Worm (Caenorhabditis elegans) whole organism, L1 larva: ENCODE results near the gene H39E23.2.

Source experiments
- C04F5.9 ChIP-seq: sonication (generic microtip); optimal IDR thresholded peaks from 2 replicates; lab custom pipeline; 2016; ENCODE audit warnings: missing genetic modification characterization, missing compliant biosample characterization
- Y116A8C.19 ChIP-seq: sonication (generic microtip); optimal IDR thresholded peaks from 2 replicates; lab custom pipeline; 2016; ENCODE audit warnings: missing compliant biosample characterization, missing genetic modification characterization, borderline replicate concordance
- aha-1 ChIP-seq: fragments of 150-350 bp; optimal IDR thresholded peaks from 2 replicates; lab custom pipeline; 2014; ENCODE audit warnings: missing biosample characterization, missing genetic modification characterization
- alr-1 ChIP-seq: fragments of 200-800 bp; sonication (Bioruptor generic); optimal IDR thresholded peaks from 2 replicates; lab custom pipeline; 2018; ENCODE audit warnings: borderline replicate concordance, mild to moderate bottlenecking, missing genetic modification characterization, missing compliant biosample characterization
- ama-1 ChIP-seq: fragments of 150-350 bp; optimal IDR thresholded peaks from 2 replicates; lab custom pipeline; 2014
- blmp-1 ChIP-seq: fragments of 150-350 bp; optimal IDR thresholded peaks from 2 replicates; lab custom pipeline; 2014; ENCODE audit warnings: missing biosample characterization, missing genetic modification characterization
- ceh-90 ChIP-seq: sonication (generic microtip); optimal IDR thresholded peaks from 2 replicates; lab custom pipeline; 2016; ENCODE audit warnings: missing genetic modification characterization, missing compliant biosample characterization
- efl-1 ChIP-seq, 4 experiments: fragments of 150-350 bp; optimal IDR thresholded peaks in 3 of 4; peaks in 1 of 4; 1 replicate in 1 of 4; 2 replicates in 3 of 4; lab custom pipeline; 2014; ENCODE audit warnings: missing biosample characterization in 2 of 4, missing genetic modification characterization in 2 of 4, missing genetic modification reagents in 2 of 4
- efl-3 ChIP-seq: fragments of 200-800 bp; sonication (Bioruptor generic); optimal IDR thresholded peaks from 2 replicates; lab custom pipeline; 2018; ENCODE audit warnings: mild to moderate bottlenecking, missing genetic modification characterization, missing compliant biosample characterization
- egl-13 ChIP-seq: sonication (generic microtip); optimal IDR thresholded peaks from 2 replicates; lab custom pipeline; 2016; ENCODE audit warnings: missing genotype, missing genetic modification reagents, missing genetic modification characterization, missing compliant biosample characterization
- egl-27 ChIP-seq, 2 experiments: fragments of 150-350 bp in 1 of 2; sonication (generic microtip); optimal IDR thresholded peaks; 3 replicates each; lab custom pipeline; 2017 to 2018; ENCODE audit warnings: missing biosample characterization in 2 of 2, missing genetic modification characterization in 2 of 2, missing genetic modification reagents in 2 of 2
- fkh-8 ChIP-seq: sonication (generic microtip); optimal IDR thresholded peaks from 2 replicates; lab custom pipeline; 2016; ENCODE audit warnings: mild to moderate bottlenecking, missing genetic modification characterization, missing compliant biosample characterization
- fos-1 ChIP-seq: fragments of 150-350 bp; optimal IDR thresholded peaks from 2 replicates; lab custom pipeline; 2014; ENCODE audit warnings: missing biosample characterization, missing genetic modification characterization
- grh-1 ChIP-seq: fragments of 200-800 bp; sonication (Bioruptor generic); IDR thresholded peaks from 2 replicates; pipeline ENCODE4 v1.3.6; 2022; ENCODE audit warnings: missing genetic modification reagents, missing genetic modification characterization, missing compliant biosample characterization
- hlh-17 ChIP-seq: fragments of 200-800 bp; sonication (Bioruptor generic); optimal IDR thresholded peaks from 2 replicates; lab custom pipeline; 2018; ENCODE audit warnings: missing genetic modification characterization, mild to moderate bottlenecking, missing compliant biosample characterization, moderate library complexity, borderline replicate concordance
- lin-39 ChIP-seq: fragments of 150-350 bp; optimal IDR thresholded peaks from 2 replicates; lab custom pipeline; 2014; ENCODE audit warnings: missing biosample characterization, missing genetic modification reagents, missing genetic modification characterization
- lir-3 ChIP-seq: sonication (generic microtip); optimal IDR thresholded peaks from 2 replicates; lab custom pipeline; 2016; ENCODE audit warnings: mild to moderate bottlenecking, missing genetic modification characterization, moderate library complexity, missing compliant biosample characterization; ENCODE audit not compliant: poor library complexity
- lsy-2 ChIP-seq, 2 experiments: fragments of 150-350 bp; optimal IDR thresholded peaks; 2 replicates each; lab custom pipeline; 2014; ENCODE audit warnings: missing biosample characterization in 2 of 2, missing genetic modification characterization in 2 of 2
- mab-9 ChIP-seq: fragments of 200-800 bp; sonication (Bioruptor generic); IDR thresholded peaks from 2 replicates; pipeline ENCODE4 v1.3.6; 2022; ENCODE audit warnings: missing genetic modification reagents, missing genetic modification characterization, missing compliant biosample characterization
- mef-2 ChIP-seq: fragments of 150-350 bp; optimal IDR thresholded peaks from 2 replicates; lab custom pipeline; 2014; ENCODE audit warnings: missing biosample characterization, missing genetic modification characterization
- nhr-12 ChIP-seq: sonication (generic microtip); optimal IDR thresholded peaks from 2 replicates; lab custom pipeline; 2017; ENCODE audit warnings: missing biosample characterization, missing genetic modification characterization
- nhr-20 ChIP-seq: sonication (generic microtip); optimal IDR thresholded peaks from 2 replicates; lab custom pipeline; 2016; ENCODE audit warnings: mild to moderate bottlenecking, missing genetic modification characterization, missing compliant biosample characterization
- nhr-237 ChIP-seq: fragments of 150-350 bp; optimal IDR thresholded peaks from 2 replicates; lab custom pipeline; 2014; ENCODE audit warnings: missing biosample characterization, missing genetic modification characterization
- nhr-28 ChIP-seq: fragments of 150-350 bp; optimal IDR thresholded peaks from 2 replicates; lab custom pipeline; 2014; ENCODE audit warnings: missing biosample characterization, missing genetic modification characterization
- nhr-77 ChIP-seq: fragments of 150-350 bp; optimal IDR thresholded peaks from 2 replicates; lab custom pipeline; 2014; ENCODE audit warnings: missing biosample characterization, missing genetic modification characterization
- nhr-90 ChIP-seq: sonication (generic microtip); optimal IDR thresholded peaks from 2 replicates; lab custom pipeline; 2016; ENCODE audit warnings: mild to moderate bottlenecking, missing genetic modification characterization, missing compliant biosample characterization; ENCODE audit not compliant: poor library complexity
- pag-3 ChIP-seq: sonication (generic microtip); optimal IDR thresholded peaks from 2 replicates; lab custom pipeline; 2017; ENCODE audit warnings: missing genetic modification characterization, mild to moderate bottlenecking, missing compliant biosample characterization, antibody characterized with exemption, borderline replicate concordance; ENCODE audit not compliant: insufficient read depth
- rnt-1 ChIP-seq: sonication (generic microtip); optimal IDR thresholded peaks from 2 replicates; lab custom pipeline; 2016; ENCODE audit warnings: mild to moderate bottlenecking, missing genetic modification characterization, moderate library complexity, missing compliant biosample characterization
- sptf-1 ChIP-seq: fragments of 150-350 bp; optimal IDR thresholded peaks from 2 replicates; lab custom pipeline; 2014; ENCODE audit warnings: missing biosample characterization, missing genetic modification characterization
- tlp-1 ChIP-seq: fragments of 150-350 bp; optimal IDR thresholded peaks from 2 replicates; lab custom pipeline; 2014; ENCODE audit warnings: missing biosample characterization, missing genetic modification characterization
- unc-62 ChIP-seq: fragments of 150-350 bp; optimal IDR thresholded peaks from 2 replicates; lab custom pipeline; 2014; ENCODE audit warnings: missing biosample characterization, missing genetic modification reagents, missing genetic modification characterization
- unc-98 ChIP-seq: fragments of 200-800 bp; sonication (Bioruptor generic); IDR thresholded peaks from 2 replicates; pipeline ENCODE4 v1.3.6; 2022; ENCODE audit warnings: missing genetic modification characterization, missing compliant biosample characterization
- zip-4 ChIP-seq: fragments of 200-800 bp; sonication (Bioruptor generic); optimal IDR thresholded peaks from 2 replicates; lab custom pipeline; 2018; ENCODE audit warnings: mild to moderate bottlenecking, missing genetic modification characterization, moderate library complexity, missing compliant biosample characterization
- ztf-11 ChIP-seq, 2 experiments: sonication (generic microtip); optimal IDR thresholded peaks; 2 replicates each; lab custom pipeline; 2016 to 2017; ENCODE audit warnings: missing genetic modification characterization in 2 of 2, missing biosample characterization in 1 of 2, missing compliant biosample characterization in 1 of 2

H39E23.2 gene

ce11 chrV:14110042-14110441 lies at the start of gene H39E23.2:
H39E23.2 (plus strand) TSS chrV:14110342.
- TF ChIP-seq sptf-1, result no peak
- TF ChIP-seq hlh-17 (GFP tag; lab: Kevin White, UChicago), result no peak
- no peak for TF ChIP-seq mef-2 (tag; lab: Kevin White, UChicago)

- no peak for TF ChIP-seq lin-39
- no peak for TF ChIP-seq fos-1
- no peak for TF ChIP-seq alr-1 (tag; lab: Kevin White, UChicago)
- TF ChIP-seq lir-3, result no peak
- TF ChIP-seq nhr-28 (tag; lab: Kevin White, UChicago), result no peak
- no peak for TF ChIP-seq rnt-1 (tag; lab: Kevin White, UChicago)
Measured at ce11 chrV:14063980-14064379, 46.2 kb upstream of the H39E23.2 start.

ce11 chrV:14064422-14064821 lies 45.7 kb upstream of the H39E23.2 start, which contains the start of gene D1086.21:
D1086.21 (plus strand) TSS chrV:14064722.
- TF ChIP-seq mab-9 (GFP tag; lab: Robert Waterston, UW), result no peak
- TF ChIP-seq lsy-2 (tag; optimal IDR thresholded peaks at IDR 0.05; lab: Kevin White, UChicago), result no peak
- TF ChIP-seq unc-62 (GFP tag; lab: Kevin White, UChicago), result no peak
- TF ChIP-seq efl-3 (GFP tag; lab: Kevin White, UChicago), result no peak
- TF ChIP-seq Y116A8C.19 (tag; lab: Kevin White, UChicago), result no peak
- TF ChIP-seq ceh-90 (tag; lab: Kevin White, UChicago), result no peak
- no peak for TF ChIP-seq tlp-1 (tag; lab: Kevin White, UChicago)
- TF ChIP-seq nhr-237 (tag; lab: Kevin White, UChicago), result no peak
- TF ChIP-seq nhr-77 (tag; lab: Kevin White, UChicago), result no peak
- TF ChIP-seq efl-1 (optimal IDR thresholded peaks at IDR 0.05; lab: Kevin White, UChicago), result no peak
- TF ChIP-seq efl-1 (GFP tag; optimal IDR thresholded peaks at IDR 0.05 in 1 of 2; lab: Kevin White, UChicago), result no peak
- TF ChIP-seq nhr-20 (tag; lab: Kevin White, UChicago), result no peak

- TF ChIP-seq C04F5.9, result no peak
- TF ChIP-seq zip-4 (GFP tag; lab: Kevin White, UChicago), result no peak
- no peak for TF ChIP-seq blmp-1
- TF ChIP-seq egl-13 (tag; lab: Kevin White, UChicago), result no peak
- TF ChIP-seq unc-98 (GFP tag; lab: Robert Waterston, UW), result no peak
- no peak for TF ChIP-seq sptf-1
- no peak for TF ChIP-seq nhr-12 (tag; lab: Kevin White, UChicago)
- no peak for TF ChIP-seq ceh-90 (tag; lab: Kevin White, UChicago)
Measured at ce11 chrV:14067816-14068296, 42.3 kb upstream of the H39E23.2 start, which contains the start of gene D1086.17. D1086.17 (plus strand) TSS chrV:14067866.

- TF ChIP-seq mab-9 (GFP tag; lab: Robert Waterston, UW) (no peak), blmp-1 (no peak), nhr-90 (tag; lab: Kevin White, UChicago) (no peak), alr-1 (tag; lab: Kevin White, UChicago) (no peak), fkh-8 (no peak), hlh-17 (GFP tag; lab: Kevin White, UChicago) (no peak), aha-1 (tag; lab: Kevin White, UChicago) (no peak), ztf-11 (tag; optimal IDR thresholded peaks at IDR 0.05; lab: Kevin White, UChicago) (no peak), lsy-2 (tag; optimal IDR thresholded peaks at IDR 0.05; lab: Kevin White, UChicago) (no peak), pag-3 (tag; lab: Kevin White, UChicago) (no peak), egl-27 (tag; optimal IDR thresholded peaks at IDR 0.05; lab: Kevin White, UChicago) (no peak), ama-1 (lab: Kevin White, UChicago) (no peak), grh-1 (no peak)
Measured at ce11 chrV:14069899-14070298, 40.2 kb upstream of the H39E23.2 start.
